Fruit fly (Drosophila melanogaster): Measurements from ENCODE around the gene CG7341.

CG7341 gene

dm6 chr3L:18106021-18106944 lies 6.5 kb upstream of the CG7341 start, which contains the start of the genes CG13698 and mRpS26 (continued):
- TF ChIP-seq CG17328 (GFP tag; IDR thresholded peaks at IDR 0.05) = peak; percentile 28; the same call in 1 of the 2 replicates
- TF ChIP-seq Scr (GFP tag; IDR thresholded peaks at IDR 0.05; ENCODE audit: partially characterized antibody) = no peak
- TF ChIP-seq Tbp (GFP tag; optimal IDR thresholded peaks at IDR 0.05) = no peak
- peak; percentile 62 for TF ChIP-seq CG1602 (GFP tag; optimal IDR thresholded peaks at IDR 0.05)
- TF ChIP-seq YL-1 (GFP tag; optimal IDR thresholded peaks at IDR 0.05) = peak; percentile 70
- TF ChIP-seq CG34224 (GFP tag; IDR thresholded peaks at IDR 0.05; ENCODE audit: partially characterized antibody) = no peak; the same call in 2 of the 3 replicates
- TF ChIP-seq CG3838 (GFP tag; optimal IDR thresholded peaks at IDR 0.05) = no peak
- TF ChIP-seq abd-A (tag; optimal IDR thresholded peaks at IDR 0.05) = peak; percentile 47
- TF ChIP-seq CG3281 (GFP tag; optimal IDR thresholded peaks at IDR 0.05) = peak; percentile 60
- TF ChIP-seq H2.0 (GFP tag; IDR thresholded peaks at IDR 0.05) = peak; percentile 35; the same call in 1 of the 2 replicates
- peak; percentile 0; the same call in 1 of the 2 replicates for TF ChIP-seq CG13287 (GFP tag; IDR thresholded peaks at IDR 0.05; ENCODE audit: partially characterized antibody)
- TF ChIP-seq CG7271 (tag; optimal IDR thresholded peaks at IDR 0.05) = no peak
- TF ChIP-seq CG17359 (tag; optimal IDR thresholded peaks at IDR 0.05) = peak; percentile 61
- no peak for TF ChIP-seq eve (GFP tag; optimal IDR thresholded peaks at IDR 0.05)
- TF ChIP-seq pfk (GFP tag; optimal IDR thresholded peaks at IDR 0.05) = no peak
- peak; percentile 67 for TF ChIP-seq CG32532 (GFP tag; IDR thresholded peaks at IDR 0.05)
- no peak for TF ChIP-seq fd102C (GFP tag; optimal IDR thresholded peaks at IDR 0.05)
- peak; percentile 19; the same call in 1 of the 3 replicates for TF ChIP-seq ci (GFP tag; IDR thresholded peaks at IDR 0.05)
- no peak for TF ChIP-seq stc (GFP tag; IDR thresholded peaks at IDR 0.05)
- TF ChIP-seq MESR4 (GFP tag; optimal IDR thresholded peaks at IDR 0.05) = peak; percentile 91
- TF ChIP-seq CG6765 (GFP tag; optimal IDR thresholded peaks at IDR 0.05) = peak; percentile 40
- peak; percentile 68; the same call in 1 of the 3 replicates for TF ChIP-seq dysf (GFP tag; IDR thresholded peaks at IDR 0.05)
- no peak for TF ChIP-seq CG16813 (GFP tag; IDR thresholded peaks at IDR 0.05; ENCODE audit: partially characterized antibody)
- TF ChIP-seq CG8388 (GFP tag; optimal IDR thresholded peaks at IDR 0.05) = peak; percentile 57
- no peak for TF ChIP-seq fd64A (GFP tag; optimal IDR thresholded peaks at IDR 0.05)
- no peak for TF ChIP-seq cad (GFP tag; optimal IDR thresholded peaks at IDR 0.05)
- TF ChIP-seq CG7928 (GFP tag; optimal IDR thresholded peaks at IDR 0.05) = peak; percentile 24
- TF ChIP-seq E2f2 (GFP tag; IDR thresholded peaks at IDR 0.05) = peak; percentile 56; the same call in 1 of the 2 replicates
- TF ChIP-seq phol (tag; optimal IDR thresholded peaks at IDR 0.05) = peak; percentile 77
- no peak for TF ChIP-seq bigmax (GFP tag; optimal IDR thresholded peaks at IDR 0.05)
- peak; percentile 37 for TF ChIP-seq vfl (GFP tag; optimal IDR thresholded peaks at IDR 0.05)
- peak; percentile 90 for TF ChIP-seq Jarid2 (GFP tag; optimal IDR thresholded peaks at IDR 0.05)
- TF ChIP-seq Hr78 (GFP tag; optimal IDR thresholded peaks at IDR 0.05) = peak in 1 of 2 experiments; percentile 40
- TF ChIP-seq tll (GFP tag; optimal IDR thresholded peaks at IDR 0.05) = no peak
- TF ChIP-seq Dll (GFP tag; IDR thresholded peaks at IDR 0.05; ENCODE audit: partially characterized antibody) = no peak; the same call in 3 of the 4 replicates
- TF ChIP-seq Mrtf (GFP tag; IDR thresholded peaks at IDR 0.05) = peak; percentile 44; the same call in 1 of the 3 replicates
- TF ChIP-seq zen (tag; optimal IDR thresholded peaks at IDR 0.05) = peak; percentile 29
- peak; percentile 10 for TF ChIP-seq repo (GFP tag; optimal IDR thresholded peaks at IDR 0.05)
- no peak for TF ChIP-seq run (tag; optimal IDR thresholded peaks at IDR 0.05)
- no peak for TF ChIP-seq da (GFP tag; optimal IDR thresholded peaks at IDR 0.05)
- no peak for TF ChIP-seq CG10321 (GFP tag; IDR thresholded peaks at IDR 0.05)
- TF ChIP-seq twi (tag; optimal IDR thresholded peaks at IDR 0.05) = peak; percentile 56
- peak; percentile 52 for TF ChIP-seq chm (GFP tag; IDR thresholded peaks at IDR 0.05)
- peak; percentile 91 for TF ChIP-seq CG18011 (GFP tag; optimal IDR thresholded peaks at IDR 0.05)
- TF ChIP-seq danr (GFP tag; IDR thresholded peaks at IDR 0.05) = no peak
- TF ChIP-seq CrebB (tag; optimal IDR thresholded peaks at IDR 0.05) = no peak
- no peak for TF ChIP-seq CG14860 (GFP tag; IDR thresholded peaks at IDR 0.05; ENCODE audit: partially characterized antibody)

Measured in whole organism, embryonic.